Worm (Caenorhabditis elegans): ENCODE measurements around the gene tbx-34.

ce11 chrIII:11240776-11241175 is 22.7 kb upstream of the tbx-34 start:
- TF ChIP-seq dao-5 (tag; optimal IDR thresholded peaks at IDR 0.05): no peak
- no peak for TF ChIP-seq him-1 (tag; optimal IDR thresholded peaks at IDR 0.05)
- no peak for TF ChIP-seq W03F9.2 (tag; optimal IDR thresholded peaks at IDR 0.05)

All from whole organism, L4/young adult.